Fruit fly (Drosophila melanogaster) whole organism, embryonic: Measurements from ENCODE around the gene Vti1a.

Source experiments
- CG10267 ChIP-seq: fragments of 200-800 bp; sonication (Bioruptor generic); optimal IDR thresholded peaks from 2 replicates; lab custom pipeline; 2018; ENCODE audit warnings: missing biosample characterization, mild to moderate bottlenecking, missing genetic modification characterization, moderate library complexity
- CG11695 ChIP-seq: fragments of 200-800 bp; sonication (Bioruptor generic); IDR thresholded peaks from 3 replicates; pipeline ENCODE4 v1.3.6; 2022; ENCODE audit warnings: missing biosample characterization, missing genetic modification characterization
- CG12391 ChIP-seq: fragments of 200-800 bp; sonication (Bioruptor generic); optimal IDR thresholded peaks from 3 replicates; lab custom pipeline; 2018; ENCODE audit warnings: missing biosample characterization, mild to moderate bottlenecking, missing genetic modification characterization, moderate library complexity
- CG14441 ChIP-seq: fragments of 200-800 bp; sonication (Bioruptor generic); IDR thresholded peaks from 2 replicates; pipeline ENCODE4 v1.3.6; 2022; ENCODE audit warnings: missing biosample characterization, missing genetic modification characterization
- CG17328 ChIP-seq: fragments of 200-800 bp; sonication (Bioruptor generic); IDR thresholded peaks from 2 replicates; pipeline ENCODE4 v1.3.6; 2022; ENCODE audit warnings: missing biosample characterization, missing genetic modification characterization
- CG17359 ChIP-seq: fragments of 200-800 bp; sonication (Bioruptor generic); optimal IDR thresholded peaks from 3 replicates; lab custom pipeline; 2018; ENCODE audit warnings: missing biosample characterization, mild to moderate bottlenecking, missing genetic modification characterization, moderate library complexity
- CG17385 ChIP-seq: fragments of 200-800 bp; sonication (Bioruptor generic); optimal IDR thresholded peaks from 3 replicates; lab custom pipeline; 2018; ENCODE audit warnings: missing biosample characterization, mild to moderate bottlenecking, missing genetic modification characterization
- CG17568 ChIP-seq: fragments of 200-800 bp; sonication (Bioruptor generic); optimal IDR thresholded peaks from 2 replicates; lab custom pipeline; 2018; ENCODE audit warnings: missing biosample characterization, mild to moderate bottlenecking, missing genetic modification characterization, moderate library complexity
- CG18764 ChIP-seq: fragments of 200-800 bp; sonication (Bioruptor generic); optimal IDR thresholded peaks from 3 replicates; lab custom pipeline; 2016; ENCODE audit warnings: missing biosample characterization, missing genetic modification characterization
- CG2199 ChIP-seq: fragments of 200-800 bp; sonication (Bioruptor generic); IDR thresholded peaks from 3 replicates; pipeline ENCODE4 v1.3.6; 2022; ENCODE audit warnings: missing biosample characterization, missing genetic modification characterization
- CG3065 ChIP-seq: fragments of 200-800 bp; sonication (Bioruptor generic); optimal IDR thresholded peaks from 2 replicates; lab custom pipeline; 2016; ENCODE audit warnings: missing biosample characterization, missing genetic modification characterization
- CG3726 ChIP-seq: fragments of 200-800 bp; sonication (Bioruptor generic); IDR thresholded peaks from 3 replicates; pipeline ENCODE4, ENCODE4 v1.3.6; 2022; ENCODE audit warnings: missing biosample characterization, missing genetic modification characterization
- CG43689 ChIP-seq: fragments of 200-800 bp; sonication (Bioruptor generic); IDR thresholded peaks from 2 replicates; pipeline ENCODE4 v1.3.6; 2022; ENCODE audit warnings: missing biosample characterization, missing genetic modification characterization
- CG7271 ChIP-seq: fragments of 200-800 bp; sonication (Bioruptor generic); optimal IDR thresholded peaks from 2 replicates; lab custom pipeline; 2018; ENCODE audit warnings: missing biosample characterization, mild to moderate bottlenecking, missing genetic modification characterization, moderate library complexity
- CG8765 ChIP-seq: fragments of 200-800 bp; sonication (Bioruptor generic); IDR thresholded peaks from 2 replicates; pipeline ENCODE4 v1.3.6; 2022; ENCODE audit warnings: missing biosample characterization, missing genetic modification characterization
- Camta ChIP-seq: fragments of 200-800 bp; sonication (Bioruptor generic); optimal IDR thresholded peaks from 2 replicates; lab custom pipeline; 2016; ENCODE audit warnings: missing biosample characterization, missing genetic modification characterization
- Chrac-16 ChIP-seq: fragments of 200-800 bp; sonication (Bioruptor generic); optimal IDR thresholded peaks from 3 replicates; lab custom pipeline; 2016; ENCODE audit warnings: missing biosample characterization, missing genetic modification characterization
- Doc2 ChIP-seq: fragments of 200-800 bp; sonication (Bioruptor generic); IDR thresholded peaks from 2 replicates; pipeline ENCODE4 v1.3.6; 2022; ENCODE audit warnings: missing biosample characterization, missing genetic modification characterization
- Gsc ChIP-seq: fragments of 200-800 bp; sonication (Bioruptor generic); IDR thresholded peaks from 2 replicates; pipeline ENCODE4 v1.3.6; 2022; ENCODE audit warnings: missing biosample characterization, missing genetic modification characterization
- Gug ChIP-seq: fragments of 200-800 bp; sonication (Bioruptor generic); IDR thresholded peaks from 4 replicates; pipeline ENCODE4 v1.3.6; 2022; ENCODE audit warnings: missing biosample characterization, missing genetic modification characterization
- HLH54F ChIP-seq: fragments of 200-800 bp; sonication (Bioruptor generic); optimal IDR thresholded peaks from 3 replicates; lab custom pipeline; 2016; ENCODE audit warnings: missing biosample characterization, missing genetic modification characterization
- NFAT ChIP-seq: fragments of 200-800 bp; sonication (Bioruptor generic); IDR thresholded peaks from 2 replicates; pipeline ENCODE4 v1.3.6; 2022; ENCODE audit warnings: missing biosample characterization, missing genetic modification characterization
- Nf-YA ChIP-seq: fragments of 200-800 bp; sonication (Bioruptor generic); IDR thresholded peaks from 2 replicates; pipeline ENCODE4 v1.3.6; 2022; ENCODE audit warnings: missing biosample characterization, missing genetic modification characterization
- PHDP ChIP-seq: fragments of 200-800 bp; sonication (Bioruptor generic); optimal IDR thresholded peaks from 3 replicates; lab custom pipeline; 2018; ENCODE audit warnings: missing biosample characterization, mild to moderate bottlenecking, missing genetic modification characterization, moderate library complexity
- Poxn ChIP-seq: fragments of 200-800 bp; sonication (Bioruptor generic); IDR thresholded peaks from 2 replicates; pipeline ENCODE4 v1.3.6; 2022; ENCODE audit warnings: missing biosample characterization, missing genetic modification characterization
- YL-1 ChIP-seq: fragments of 200-800 bp; sonication (Bioruptor generic); optimal IDR thresholded peaks from 3 replicates; lab custom pipeline; 2017; ENCODE audit warnings: missing biosample characterization, mild to moderate bottlenecking, missing genetic modification characterization
- amos ChIP-seq: fragments of 200-800 bp; sonication (Bioruptor generic); IDR thresholded peaks from 2 replicates; pipeline ENCODE4 v1.3.6; 2022; ENCODE audit warnings: missing biosample characterization, missing genetic modification characterization; ENCODE audit not compliant: partially characterized antibody
- ap ChIP-seq: fragments of 200-800 bp; sonication (Bioruptor generic); IDR thresholded peaks from 2 replicates; pipeline ENCODE4 v1.3.6; 2022; ENCODE audit warnings: missing biosample characterization, missing genetic modification characterization
- bigmax ChIP-seq: fragments of 200-800 bp; sonication (Bioruptor generic); optimal IDR thresholded peaks from 2 replicates; lab custom pipeline; 2018; ENCODE audit warnings: missing biosample characterization, mild to moderate bottlenecking, missing genetic modification characterization
- bsh ChIP-seq, 2 experiments: fragments of 200-800 bp; sonication (Bioruptor generic); optimal IDR thresholded peaks; 2 replicates each; lab custom pipeline; 2017 to 2018; ENCODE audit warnings: mild to moderate bottlenecking in 2 of 2, missing biosample characterization in 2 of 2, missing genetic modification characterization in 2 of 2, moderate library complexity in 1 of 2
- caup ChIP-seq: fragments of 200-800 bp; sonication (Bioruptor generic); optimal IDR thresholded peaks from 3 replicates; lab custom pipeline; 2017; ENCODE audit warnings: missing biosample characterization, mild to moderate bottlenecking, missing genetic modification characterization, moderate library complexity; ENCODE audit not compliant: severe bottlenecking
- ci ChIP-seq: fragments of 200-800 bp; sonication (Bioruptor generic); IDR thresholded peaks from 3 replicates; pipeline ENCODE4 v1.3.6; 2022; ENCODE audit warnings: missing biosample characterization, missing genetic modification characterization
- dmrt11E ChIP-seq: fragments of 200-800 bp; sonication (Bioruptor generic); optimal IDR thresholded peaks from 3 replicates; lab custom pipeline; 2018; ENCODE audit warnings: missing biosample characterization, mild to moderate bottlenecking, missing genetic modification characterization, moderate library complexity
- eve ChIP-seq, 2 experiments: fragments of >200 bp; optimal IDR thresholded peaks; 2 replicates each; lab custom pipeline; 2017; ENCODE audit warnings: missing biosample characterization in 2 of 2, missing genetic modification characterization in 2 of 2
- eyg ChIP-seq: fragments of 200-800 bp; sonication (Bioruptor generic); optimal IDR thresholded peaks from 3 replicates; lab custom pipeline; 2016; ENCODE audit warnings: missing biosample characterization, missing genetic modification characterization
- gcm ChIP-seq: fragments of 200-800 bp; sonication (Bioruptor generic); optimal IDR thresholded peaks from 2 replicates; lab custom pipeline; 2019; ENCODE audit warnings: missing biosample characterization, mild to moderate bottlenecking, missing genetic modification characterization, moderate library complexity
- gem ChIP-seq: fragments of 200-800 bp; sonication (Bioruptor generic); optimal IDR thresholded peaks from 2 replicates; lab custom pipeline; 2019; ENCODE audit warnings: missing biosample characterization, mild to moderate bottlenecking, missing genetic modification characterization, moderate library complexity
- hb ChIP-seq: fragments of 200-800 bp; sonication (Bioruptor generic); IDR thresholded peaks from 3 replicates; pipeline ENCODE4 v1.3.6; 2022; ENCODE audit warnings: missing biosample characterization, missing genetic modification characterization; ENCODE audit not compliant: partially characterized antibody
- hbn ChIP-seq: fragments of 200-800 bp; sonication (Bioruptor generic); IDR thresholded peaks from 2 replicates; pipeline ENCODE4 v1.3.6; 2022; ENCODE audit warnings: missing biosample characterization, missing genetic modification characterization; ENCODE audit not compliant: partially characterized antibody
- inv ChIP-seq: fragments of 200-800 bp; sonication (Bioruptor generic); IDR thresholded peaks from 2 replicates; pipeline ENCODE4 v1.3.6; 2022; ENCODE audit warnings: missing biosample characterization, missing genetic modification characterization; ENCODE audit not compliant: partially characterized antibody
- lilli ChIP-seq: fragments of 200-800 bp; sonication (Bioruptor generic); optimal IDR thresholded peaks from 3 replicates; lab custom pipeline; 2016; ENCODE audit warnings: missing biosample characterization, missing genetic modification characterization
- pho ChIP-seq: fragments of 200-800 bp; sonication (Bioruptor generic); optimal IDR thresholded peaks from 2 replicates; lab custom pipeline; 2016; ENCODE audit warnings: missing biosample characterization, missing genetic modification characterization
- pros ChIP-seq: fragments of 200-800 bp; sonication (Bioruptor generic); optimal IDR thresholded peaks from 3 replicates; lab custom pipeline; 2019; ENCODE audit warnings: missing biosample characterization, mild to moderate bottlenecking, missing genetic modification characterization, moderate library complexity
- sd ChIP-seq: fragments of 200-800 bp; sonication (Bioruptor generic); optimal IDR thresholded peaks from 3 replicates; lab custom pipeline; 2018; ENCODE audit warnings: missing biosample characterization, mild to moderate bottlenecking, missing genetic modification characterization, moderate library complexity
- sens ChIP-seq: fragments of 200-800 bp; sonication (Bioruptor generic); peaks from one replicate; lab custom pipeline; 2016; ENCODE audit warnings: missing biosample characterization, missing genetic modification characterization
- shn ChIP-seq: fragments of 200-800 bp; sonication (Bioruptor generic); optimal IDR thresholded peaks from 3 replicates; lab custom pipeline; 2016; ENCODE audit warnings: missing biosample characterization, missing genetic modification characterization
- so ChIP-seq: fragments of 200-800 bp; sonication (Bioruptor generic); IDR thresholded peaks from 3 replicates; pipeline ENCODE4 v1.3.6; 2022; ENCODE audit warnings: missing biosample characterization, missing genetic modification characterization
- ssp ChIP-seq: fragments of 200-800 bp; sonication (Bioruptor generic); IDR thresholded peaks from 2 replicates; pipeline ENCODE4 v1.3.6; 2022; ENCODE audit warnings: missing biosample characterization, missing genetic modification characterization
- stc ChIP-seq: fragments of 200-800 bp; sonication (Bioruptor generic); IDR thresholded peaks from 2 replicates; pipeline ENCODE4 v1.3.6; 2022; ENCODE audit warnings: missing biosample characterization, missing genetic modification characterization
- ttk ChIP-seq: fragments of 200-800 bp; sonication (Bioruptor generic); IDR thresholded peaks from 2 replicates; pipeline ENCODE4 v2.1.2; 2022; ENCODE audit warnings: missing biosample characterization, missing genetic modification characterization
- tx ChIP-seq: fragments of 200-800 bp; sonication (Bioruptor generic); optimal IDR thresholded peaks from 2 replicates; lab custom pipeline; 2016; ENCODE audit warnings: missing biosample characterization, missing genetic modification characterization
- vfl ChIP-seq: fragments of 200-800 bp; sonication (Bioruptor generic); optimal IDR thresholded peaks from 2 replicates; lab custom pipeline; 2016; ENCODE audit warnings: missing biosample characterization, missing genetic modification characterization

Gene Vti1a

dm6 chr3L:721026-721425, 28.3 kb upstream of the Vti1a start (continued):
- TF ChIP-seq lilli (GFP tag; lab: Kevin White, UChicago) (no peak), CG12391 (tag; lab: Kevin White, UChicago) (peak; percentile 15), PHDP (no peak), Gug (0 out of 4 replicates have a peak, but pooled peaks have one; percentile 29), CG3726 (GFP tag; lab: Robert Waterston, UW) (no peak), gem (tag; lab: Kevin White, UChicago) (peak; percentile 73), Chrac-16 (GFP tag; lab: Kevin White, UChicago) (peak; percentile 6), bsh (GFP tag; optimal IDR thresholded peaks at IDR 0.05; lab: Kevin White, UChicago) (peak; percentile 6 to 68), CG17385 (GFP tag; lab: Kevin White, UChicago) (peak; percentile 4), Gsc (no peak), hb (GFP tag; lab: Robert Waterston, UW) (no peak), pho (GFP tag; lab: Kevin White, UChicago) (no peak), Doc2 (GFP tag; lab: Robert Waterston, UW) (no peak), dmrt11E (tag; lab: Kevin White, UChicago) (peak; percentile 70), amos (GFP tag; lab: Robert Waterston, UW) (no peak), CG7271 (tag; lab: Kevin White, UChicago) (no peak), stc (GFP tag; lab: Robert Waterston, UW) (no peak; the same call in 1 of the 2 replicates), CG14441 (GFP tag; lab: Robert Waterston, UW) (0 out of 2 replicates have a peak, but pooled peaks have one; percentile 16), CG11695 (GFP tag; lab: Robert Waterston, UW) (no peak), sens (GFP tag; lab: Kevin White, UChicago) (peak; percentile 95), caup (GFP tag; lab: Kevin White, UChicago) (no peak), CG2199 (GFP tag; lab: Robert Waterston, UW) (no peak), ssp (peak; percentile 18; the same call in 1 of the 2 replicates), CG18764 (GFP tag; lab: Kevin White, UChicago) (no peak), CG17328 (GFP tag; lab: Robert Waterston, UW) (no peak; the same call in 1 of the 2 replicates), CG17568 (GFP tag; lab: Kevin White, UChicago) (no peak), Poxn (GFP tag; lab: Robert Waterston, UW) (no peak), CG43689 (GFP tag; lab: Robert Waterston, UW) (no peak), inv (GFP tag; lab: Robert Waterston, UW) (no peak), NFAT (no peak), eyg (GFP tag; lab: Kevin White, UChicago) (no peak), sd (tag; lab: Kevin White, UChicago) (no peak), ap (GFP tag; lab: Robert Waterston, UW) (no peak), hbn (GFP tag; lab: Robert Waterston, UW) (no peak), gcm (GFP tag; lab: Kevin White, UChicago) (peak; percentile 36), eve (GFP tag; optimal IDR thresholded peaks at IDR 0.05; lab: Kevin White, UChicago) (no peak), Camta (GFP tag; lab: Kevin White, UChicago) (peak; percentile 45), CG17359 (tag; lab: Kevin White, UChicago) (no peak), ttk (GFP tag; lab: Robert Waterston, UW) (peak; percentile 48), shn (GFP tag; lab: Kevin White, UChicago) (no peak), CG8765 (GFP tag; lab: Robert Waterston, UW) (no peak), YL-1 (GFP tag; lab: Kevin White, UChicago) (no peak), pros (GFP tag; lab: Kevin White, UChicago) (no peak), ci (GFP tag; lab: Robert Waterston, UW) (peak; percentile 42; the same call in 1 of the 3 replicates), so (no peak), bigmax (no peak), HLH54F (GFP tag; lab: Kevin White, UChicago) (no peak), tx (GFP tag; lab: Kevin White, UChicago) (no peak), vfl (GFP tag; lab: Kevin White, UChicago) (no peak), CG10267 (tag; lab: Kevin White, UChicago) (peak; percentile 38), Nf-YA (GFP tag; lab: Robert Waterston, UW) (no peak), CG3065 (GFP tag; lab: Kevin White, UChicago) (no peak)
